Fruit fly (Drosophila melanogaster): ENCODE data around the gene beta4GalT7.

dm6 chr3R:25056016-25056415, 33.0 kb downstream of the beta4GalT7 start, which contains the start of the genes CG31111 and stac:
- TF ChIP-seq psq (optimal IDR thresholded peaks at IDR 0.05) (no peak), EcR (GFP tag; optimal IDR thresholded peaks at IDR 0.05) (no peak), usp (GFP tag; optimal IDR thresholded peaks at IDR 0.05) (no peak), CG8478 (optimal IDR thresholded peaks at IDR 0.05) (no peak)

Measured in whole organism.